Worm (Caenorhabditis elegans) whole organism, young adult: ENCODE data around the gene aat-7.

Experiments
- B0261.1 ChIP-seq: sonication (generic microtip); optimal IDR thresholded peaks from 2 replicates; lab custom pipeline; 2016; ENCODE audit warnings: mild to moderate bottlenecking, missing genetic modification characterization, moderate library complexity, missing compliant biosample characterization
- D2030.7 ChIP-seq: fragments of 200-800 bp; sonication (Bioruptor generic); IDR thresholded peaks from 2 replicates; pipeline ENCODE4 v1.3.6; 2022; ENCODE audit warnings: missing genetic modification reagents, missing genetic modification characterization, missing compliant biosample characterization
- F23B12.7 ChIP-seq: sonication (generic microtip); optimal IDR thresholded peaks from 2 replicates; lab custom pipeline; 2017; ENCODE audit warnings: missing genetic modification characterization, mild to moderate bottlenecking, missing compliant biosample characterization, antibody characterized with exemption, moderate library complexity; ENCODE audit not compliant: insufficient read depth
- F52B5.7 ChIP-seq: sonication (generic microtip); optimal IDR thresholded peaks from 2 replicates; lab custom pipeline; 2016; ENCODE audit warnings: mild to moderate bottlenecking, missing genetic modification characterization, missing compliant biosample characterization
- F55B11.4 ChIP-seq: sonication (generic microtip); optimal IDR thresholded peaks from 2 replicates; lab custom pipeline; 2016; ENCODE audit warnings: missing compliant biosample characterization, missing genetic modification characterization, borderline replicate concordance; ENCODE audit not compliant: insufficient read depth
- Y79H2A.3 ChIP-seq: fragments of 200-800 bp; sonication (Bioruptor generic); conservative IDR thresholded peaks from 2 replicates; pipeline ENCODE4 v1.3.6; 2022; ENCODE audit warnings: missing genetic modification reagents, missing genetic modification characterization, missing compliant biosample characterization
- Y95B8A.8 ChIP-seq: fragments of 200-800 bp; sonication (Bioruptor generic); IDR thresholded peaks from 2 replicates; pipeline ENCODE4 v1.3.6; 2022; ENCODE audit warnings: missing genetic modification reagents, missing genetic modification characterization, missing compliant biosample characterization
- ama-1 ChIP-seq, 3 experiments: fragments of 150-350 bp in 1 of 3; sonication (generic microtip) in 2 of 3; optimal IDR thresholded peaks; 2 replicates each; lab custom pipeline; 2014 to 2018; ENCODE audit warnings: missing biosample characterization in 2 of 3, missing genetic modification characterization in 2 of 3, missing genetic modification reagents in 2 of 3
- die-1 ChIP-seq: sonication (generic microtip); optimal IDR thresholded peaks from 2 replicates; lab custom pipeline; 2016; ENCODE audit warnings: missing genotype, mild to moderate bottlenecking, missing genetic modification characterization, missing compliant biosample characterization
- madf-6 ChIP-seq: fragments of 200-800 bp; sonication (Bioruptor generic); IDR thresholded peaks from 2 replicates; pipeline ENCODE4 v1.3.6; 2022; ENCODE audit warnings: missing genetic modification reagents, missing genetic modification characterization, missing compliant biosample characterization
- nhr-120 ChIP-seq: fragments of 200-800 bp; sonication (Bioruptor generic); IDR thresholded peaks from 2 replicates; pipeline ENCODE4 v1.3.6; 2022; ENCODE audit warnings: missing genetic modification characterization, missing compliant biosample characterization
- sdz-38 ChIP-seq: sonication (generic microtip); optimal IDR thresholded peaks from 2 replicates; lab custom pipeline; 2016; ENCODE audit warnings: missing genotype, missing genetic modification characterization, missing compliant biosample characterization
- snpc-4 ChIP-seq, 5 experiments: fragments of 150-350 bp in 1 of 5; sonication (generic microtip) in 4 of 5; optimal IDR thresholded peaks; 2 replicates each; lab custom pipeline; 2014 to 2018; ENCODE audit warnings: missing genetic modification characterization in 5 of 5, missing biosample characterization in 3 of 5, antibody characterized with exemption in 2 of 5, mild to moderate bottlenecking in 2 of 5, missing compliant biosample characterization in 2 of 5, missing genotype in 2 of 5, moderate library complexity in 2 of 5, missing genetic modification reagents in 1 of 5
- unc-62 ChIP-seq: fragments of 150-350 bp; optimal IDR thresholded peaks from 2 replicates; lab custom pipeline; 2014; ENCODE audit warnings: missing biosample characterization, missing genetic modification reagents, missing genetic modification characterization

ce11 chrII:1372138-1372537 lies 14.5 kb upstream of the aat-7 start:
- TF ChIP-seq snpc-4 (GFP tag; optimal IDR thresholded peaks at IDR 0.05; lab: Kevin White, UChicago): no peak
- no peak for TF ChIP-seq snpc-4 (tag; optimal IDR thresholded peaks at IDR 0.05; lab: Kevin White, UChicago)
- TF ChIP-seq F55B11.4 (tag; lab: Kevin White, UChicago): no peak
- no peak for TF ChIP-seq nhr-120 (GFP tag; lab: Robert Waterston, UW)
- TF ChIP-seq unc-62 (GFP tag; lab: Kevin White, UChicago): no peak
- no peak for TF ChIP-seq Y79H2A.3 (GFP tag; lab: Robert Waterston, UW)
- TF ChIP-seq F52B5.7 (tag; lab: Kevin White, UChicago): no peak
- TF ChIP-seq die-1 (tag; lab: Kevin White, UChicago): no peak
- no peak for TF ChIP-seq sdz-38
- TF ChIP-seq madf-6 (GFP tag; lab: Robert Waterston, UW): no peak
- TF ChIP-seq B0261.1 (tag; lab: Kevin White, UChicago): no peak
- no peak for TF ChIP-seq D2030.7 (GFP tag; lab: Robert Waterston, UW)
- no peak for TF ChIP-seq ama-1 (optimal IDR thresholded peaks at IDR 0.05; lab: Kevin White, UChicago)
- TF ChIP-seq ama-1 (GFP tag; optimal IDR thresholded peaks at IDR 0.05; lab: Kevin White, UChicago): no peak
- no peak for TF ChIP-seq Y95B8A.8
- TF ChIP-seq F23B12.7 (tag; lab: Kevin White, UChicago): no peak
